Worm (Caenorhabditis elegans): ENCODE results near the gene aexr-1.

- TF ChIP-seq unc-120 (tag; optimal IDR thresholded peaks at IDR 0.05; ENCODE audit: poor library complexity, severe bottlenecking), result no peak
- no peak for TF ChIP-seq nhr-28 (tag; optimal IDR thresholded peaks at IDR 0.05)
- no peak for TF ChIP-seq nhr-237 (tag; optimal IDR thresholded peaks at IDR 0.05)
- TF ChIP-seq lin-13 (tag; optimal IDR thresholded peaks at IDR 0.05), result no peak
- TF ChIP-seq mep-1 (tag; optimal IDR thresholded peaks at IDR 0.05), result no peak
- no peak for TF ChIP-seq ces-1 (GFP tag; optimal IDR thresholded peaks at IDR 0.05)
Observed at ce11 chrX:6644971-6645704, 10.1 kb upstream of the aexr-1 start, which contains the start of gene C56E10.3.
